Fruit fly (Drosophila melanogaster) S2 (cell line): ENCODE measurements around the gene Dop1R2.

Source experiments
- CG8478 ChIP-seq: fragments of >200 bp; optimal IDR thresholded peaks from 2 replicates; lab custom pipeline; 2018
- CTCF ChIP-seq, 2 experiments: fragments of >200 bp; optimal IDR thresholded peaks; 2 replicates each; lab custom pipeline; 2018

Dop1R2 gene

dm6 chr3R:29617197-29617596 is 42.6 kb downstream of the Dop1R2 start:
- TF ChIP-seq CTCF (optimal IDR thresholded peaks at IDR 0.05; lab: Kevin White, UChicago) (no peak), CG8478 (lab: Kevin White, UChicago) (no peak)

dm6 chr3R:29610958-29611357 is 48.8 kb downstream of the Dop1R2 start:
- TF ChIP-seq CTCF (optimal IDR thresholded peaks at IDR 0.05; lab: Kevin White, UChicago) = no peak
- TF ChIP-seq CG8478 (lab: Kevin White, UChicago) = no peak

- TF ChIP-seq CTCF (optimal IDR thresholded peaks at IDR 0.05; lab: Kevin White, UChicago) (no peak), CG8478 (lab: Kevin White, UChicago) (no peak)
Observed at dm6 chr3R:29608177-29608576, 51.6 kb downstream of the Dop1R2 start, which contains the start of gene Diedel2. Diedel2 (plus strand) TSS chr3R:29608477.

DNA sequence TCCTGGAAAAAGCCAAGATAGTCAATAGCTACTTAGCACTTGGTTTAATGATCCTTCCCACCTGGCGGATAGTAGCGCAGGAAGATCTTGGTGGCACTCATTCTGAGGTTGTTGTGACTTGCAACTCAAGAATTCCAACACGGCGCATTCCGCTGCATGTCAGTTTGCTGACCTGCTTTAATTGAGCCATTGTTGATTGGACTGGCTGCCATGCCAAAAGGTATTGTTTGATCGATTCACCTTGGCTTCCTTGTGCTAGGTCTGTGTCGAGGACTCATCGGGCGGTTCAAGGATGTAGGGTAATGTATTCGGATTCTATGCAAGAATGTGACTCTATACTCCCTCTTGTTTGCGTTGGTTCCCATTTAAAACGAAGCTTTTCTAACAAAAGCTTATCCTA is 59.0 kb downstream of the Dop1R2 start, which contains the start of gene CG7568:
Gene CG7568 (minus strand): TSS at position 101 of the 400 bp plus-strand sequence.
- TF ChIP-seq CTCF (optimal IDR thresholded peaks at IDR 0.05; lab: Kevin White, UChicago) (no peak), CG8478 (lab: Kevin White, UChicago) (no peak)

dm6 chr3R:29592139-29592814 is 67.5 kb downstream of the Dop1R2 start:
- no peak for TF ChIP-seq CTCF (optimal IDR thresholded peaks at IDR 0.05; lab: Kevin White, UChicago)
- TF ChIP-seq CG8478 (lab: Kevin White, UChicago) = no peak

DNA sequence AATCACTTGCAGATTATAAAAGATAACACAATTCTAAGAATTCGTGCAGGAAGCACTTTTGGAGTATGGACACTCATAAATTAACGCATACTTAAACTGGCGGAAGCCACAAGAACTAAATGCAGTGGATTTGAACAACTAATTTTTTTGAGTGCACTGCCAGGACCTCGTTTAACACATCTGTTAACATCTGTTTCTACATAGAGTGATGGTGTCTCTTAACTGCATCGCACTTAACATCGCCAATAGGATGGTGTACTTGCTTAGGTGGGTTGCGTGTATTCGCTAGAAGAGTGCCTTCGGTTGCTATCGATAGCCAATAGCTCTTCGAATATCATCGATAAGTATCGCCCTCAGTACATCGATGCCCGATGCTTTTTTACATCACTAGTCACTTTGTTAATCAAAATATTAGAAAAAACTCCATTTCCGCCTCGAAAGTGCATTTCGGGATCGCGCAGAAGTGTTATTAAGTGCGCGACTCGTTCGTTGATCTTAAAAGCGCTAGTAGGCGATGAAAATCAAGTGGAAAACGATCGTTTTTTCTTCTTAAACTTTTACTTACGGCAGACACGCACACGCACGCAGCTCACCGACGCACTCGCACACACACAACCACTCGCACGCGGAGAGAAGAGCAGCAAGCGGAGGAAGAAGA is 68.2 kb downstream of the Dop1R2 start, which contains the start of gene alph:
Gene alph (plus strand): TSS at position 351 of the 658 bp plus-strand sequence.
- TF ChIP-seq CG8478 (lab: Kevin White, UChicago) (no peak), CTCF (optimal IDR thresholded peaks at IDR 0.05; lab: Kevin White, UChicago) (peak; percentile 76 to 82)

DNA sequence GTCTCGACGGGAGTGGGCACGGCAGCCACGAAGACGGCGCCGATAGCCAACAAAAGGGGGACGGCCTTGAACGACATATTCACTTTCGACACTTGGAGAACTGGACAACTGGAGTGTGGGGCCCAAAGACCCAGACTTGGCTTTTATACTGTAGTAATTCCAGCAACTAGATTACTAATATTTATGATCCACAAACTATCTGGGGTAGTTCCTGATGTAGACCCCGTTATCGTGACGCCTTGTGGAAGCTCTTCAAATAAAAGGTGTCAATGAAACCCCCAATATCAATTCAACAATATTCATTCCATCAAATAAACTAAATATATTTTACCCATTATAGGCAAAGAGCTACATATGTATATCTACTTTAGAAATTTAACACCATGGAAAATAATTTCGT is 69.0 kb downstream of the Dop1R2 start, which contains the start of gene CG31041:
Gene CG31041 (minus strand): TSS at position 101 of the 400 bp plus-strand sequence.
- TF ChIP-seq CTCF (optimal IDR thresholded peaks at IDR 0.05; lab: Kevin White, UChicago) = no peak
- no peak for TF ChIP-seq CG8478 (lab: Kevin White, UChicago)

dm6 chr3R:29589662-29590061 is 70.1 kb downstream of the Dop1R2 start, which contains the start of gene CG11470:
CG11470 (minus strand) TSS chr3R:29589762.
- TF ChIP-seq CTCF (optimal IDR thresholded peaks at IDR 0.05; lab: Kevin White, UChicago) (no peak), CG8478 (lab: Kevin White, UChicago) (no peak)

- TF ChIP-seq CTCF (optimal IDR thresholded peaks at IDR 0.05; lab: Kevin White, UChicago) = no peak
- no peak for TF ChIP-seq CG8478 (lab: Kevin White, UChicago)
Observed at dm6 chr3R:29588004-29588403, 71.8 kb downstream of the Dop1R2 start, which contains the start of gene CG7567. CG7567 (minus strand) TSS chr3R:29588104.

DNA sequence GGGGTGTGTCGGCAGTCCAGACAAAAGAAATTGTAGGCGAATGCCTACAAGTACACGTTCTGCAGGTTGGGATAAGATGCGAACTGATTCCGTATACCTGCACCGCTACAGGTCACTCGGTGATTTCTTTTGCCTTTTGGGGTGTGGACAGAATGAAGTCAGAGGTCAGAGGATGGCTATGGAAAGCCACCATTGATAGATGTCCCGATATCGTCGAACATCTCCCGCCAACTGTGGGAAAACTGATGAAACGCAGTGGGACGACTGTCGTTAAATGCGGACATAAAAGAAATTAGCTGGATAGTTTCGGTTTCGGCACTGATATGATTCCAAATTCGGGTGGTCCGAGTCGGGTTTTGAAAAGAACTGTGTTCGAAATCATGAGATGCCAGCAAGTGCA is 73.0 kb downstream of the Dop1R2 start:
- TF ChIP-seq CG8478 (lab: Kevin White, UChicago) (no peak), CTCF (optimal IDR thresholded peaks at IDR 0.05; lab: Kevin White, UChicago) (no peak)

dm6 chr3R:29585015-29585701 is 74.6 kb downstream of the Dop1R2 start:
- TF ChIP-seq CG8478 (lab: Kevin White, UChicago) (no peak), CTCF (optimal IDR thresholded peaks at IDR 0.05; lab: Kevin White, UChicago) (no peak)

DNA sequence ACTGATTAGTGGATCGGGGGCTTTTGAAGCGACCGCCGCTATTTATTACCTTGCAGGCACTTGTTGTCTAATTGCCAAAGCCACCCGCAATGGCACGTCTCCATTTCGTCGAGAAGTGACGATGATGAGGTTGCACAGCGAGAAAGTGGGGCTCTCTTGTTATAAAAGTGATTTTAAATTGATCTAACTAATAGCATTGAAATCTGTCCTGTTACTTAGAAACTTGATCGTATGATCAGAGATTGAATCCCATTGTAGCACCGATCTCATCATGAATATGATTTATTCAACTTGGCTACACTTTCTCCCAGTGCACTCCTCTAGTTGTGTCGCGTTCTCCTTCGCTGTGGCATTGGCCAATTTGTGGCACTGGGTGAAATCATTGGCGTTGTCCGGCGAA is 75.5 kb downstream of the Dop1R2 start:
- TF ChIP-seq CG8478 (lab: Kevin White, UChicago) (no peak), CTCF (optimal IDR thresholded peaks at IDR 0.05; lab: Kevin White, UChicago) (no peak)

DNA sequence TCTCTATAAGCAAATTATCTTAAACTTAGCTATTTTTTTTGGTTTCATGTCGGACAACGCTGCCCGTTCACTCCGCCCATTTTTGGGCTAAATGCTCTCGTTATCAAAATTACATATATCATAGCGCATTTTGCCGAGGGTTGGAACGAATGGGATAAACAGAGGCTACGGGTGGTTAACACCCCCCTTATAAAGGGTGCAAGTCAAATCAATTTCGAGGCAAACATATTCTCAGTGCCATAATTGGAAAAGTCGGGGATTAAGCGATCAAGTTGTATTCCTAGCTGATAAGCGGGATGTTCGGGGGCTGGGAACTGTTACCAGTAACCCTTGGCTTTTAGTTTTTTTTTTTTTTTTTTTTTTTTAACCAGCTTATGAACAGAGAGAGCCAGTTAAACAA is 76.5 kb downstream of the Dop1R2 start:
- no peak for TF ChIP-seq CG8478 (lab: Kevin White, UChicago)
- TF ChIP-seq CTCF (optimal IDR thresholded peaks at IDR 0.05; lab: Kevin White, UChicago) = no peak

DNA sequence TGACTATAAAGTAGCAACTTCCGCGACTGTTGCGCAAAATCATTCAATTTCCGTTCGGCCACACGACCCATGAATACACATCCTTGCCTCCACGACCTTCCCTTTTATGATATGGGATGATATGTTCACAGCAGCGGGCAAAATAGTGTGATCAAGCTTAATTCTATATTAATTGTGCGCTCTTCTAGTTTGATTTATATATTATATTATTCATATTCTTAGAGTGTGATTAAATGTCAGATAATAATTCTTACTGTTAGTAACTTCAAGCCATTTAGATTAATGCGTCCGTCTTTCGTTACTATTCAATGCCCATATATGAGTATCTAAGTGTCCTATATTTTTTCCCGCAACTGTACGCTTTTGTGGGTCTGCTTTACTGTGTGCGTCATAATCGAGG is 78.4 kb downstream of the Dop1R2 start:
- TF ChIP-seq CG8478 (lab: Kevin White, UChicago) (no peak), CTCF (optimal IDR thresholded peaks at IDR 0.05; lab: Kevin White, UChicago) (no peak)
